Fruit fly (Drosophila melanogaster): ENCODE results near the gene Nmd3.

Nmd3 gene

DNA sequence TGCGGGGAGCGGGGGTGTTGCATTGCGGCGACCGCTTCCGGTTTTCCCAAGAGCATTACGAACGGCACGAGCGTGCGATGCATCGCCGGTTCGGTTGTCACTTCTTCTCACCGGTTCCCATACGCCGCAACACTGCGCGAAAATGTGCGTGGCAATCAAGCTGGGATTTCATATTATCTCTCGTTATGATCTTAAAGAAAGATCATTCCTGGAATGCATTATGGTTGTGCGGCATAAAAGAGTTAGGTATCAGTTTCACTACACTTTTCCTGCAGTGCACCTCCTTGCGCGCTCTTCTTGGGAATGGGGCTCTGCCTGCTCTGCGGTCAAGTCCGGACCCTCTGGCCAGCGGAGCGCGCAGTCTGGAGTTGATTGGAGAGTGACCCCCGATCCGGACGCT is 18.3 kb downstream of the Nmd3 start (continued):
- peak; percentile 53 for TF ChIP-seq CG10979 (tag; optimal IDR thresholded peaks at IDR 0.05)
- no peak for TF ChIP-seq CG9215 (GFP tag; IDR thresholded peaks at IDR 0.05)
- no peak for TF ChIP-seq Gsc (GFP tag; IDR thresholded peaks at IDR 0.05)
- peak; percentile 53 for TF ChIP-seq CG17802 (tag; optimal IDR thresholded peaks at IDR 0.05)
- TF ChIP-seq CG30403 (GFP tag; optimal IDR thresholded peaks at IDR 0.05), result peak; percentile 43
- TF ChIP-seq CG32532 (GFP tag; IDR thresholded peaks at IDR 0.05), result 0 out of 2 replicates have a peak, but pooled peaks have one; percentile 5
- peak; percentile 43 for TF ChIP-seq Mes4 (GFP tag; optimal IDR thresholded peaks at IDR 0.05)
- peak; percentile 74 for TF ChIP-seq vvl (GFP tag; IDR thresholded peaks at IDR 0.05)
- peak; percentile 35 for TF ChIP-seq CG2678 (tag; optimal IDR thresholded peaks at IDR 0.05)
- no peak for TF ChIP-seq pzg (GFP tag; optimal IDR thresholded peaks at IDR 0.05)
- TF ChIP-seq Ssrp (tag; optimal IDR thresholded peaks at IDR 0.05), result peak; percentile 49
- TF ChIP-seq maf-S (GFP tag; optimal IDR thresholded peaks at IDR 0.05), result no peak

DNA sequence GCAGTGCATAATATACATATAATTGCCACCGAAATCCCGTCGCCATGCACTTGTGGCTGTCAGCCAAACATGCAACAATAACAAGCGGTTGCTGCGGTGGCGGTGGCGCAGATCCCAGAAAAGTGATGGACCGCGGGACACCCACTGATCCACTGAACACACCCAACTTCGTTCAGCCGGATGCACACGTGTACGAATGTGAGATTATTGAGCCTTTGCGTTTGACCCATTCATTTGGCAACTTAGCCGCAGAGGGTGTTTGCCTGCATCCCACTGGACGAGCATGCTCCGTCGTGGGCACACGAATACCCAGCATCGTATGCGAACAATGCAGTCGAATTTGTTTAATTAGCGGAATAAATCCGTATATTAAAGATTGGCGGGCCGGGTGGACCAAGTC is 19.1 kb downstream of the Nmd3 start:
- TF ChIP-seq al (GFP tag; IDR thresholded peaks at IDR 0.05), result no peak
- no peak for TF ChIP-seq CG8290 (GFP tag; optimal IDR thresholded peaks at IDR 0.05)
- no peak for TF ChIP-seq CG8290 (tag; optimal IDR thresholded peaks at IDR 0.05)
- 0 out of 3 replicates have a peak, but pooled peaks have one; percentile 41 for TF ChIP-seq CG3726 (GFP tag; IDR thresholded peaks at IDR 0.05)
- no peak for TF ChIP-seq Sin3A (optimal IDR thresholded peaks at IDR 0.05)
- no peak for TF ChIP-seq sens (GFP tag)
- no peak for TF ChIP-seq bcd (GFP tag; optimal IDR thresholded peaks at IDR 0.05)
- TF ChIP-seq CG13287 (GFP tag; IDR thresholded peaks at IDR 0.05; ENCODE audit: partially characterized antibody), result no peak
- TF ChIP-seq Ssrp (tag; optimal IDR thresholded peaks at IDR 0.05), result no peak
- no peak for TF ChIP-seq ash1 (GFP tag; optimal IDR thresholded peaks at IDR 0.05)
- peak; percentile 46 for TF ChIP-seq Ets65A (GFP tag)
- no peak for TF ChIP-seq CG14710 (tag; optimal IDR thresholded peaks at IDR 0.05)
- peak; percentile 81 for TF ChIP-seq Drgx (GFP tag; IDR thresholded peaks at IDR 0.05)
- TF ChIP-seq BEAF-32 (GFP tag; optimal IDR thresholded peaks at IDR 0.05), result no peak
- TF ChIP-seq ssp (GFP tag; IDR thresholded peaks at IDR 0.05), result no peak
- no peak for TF ChIP-seq CG7271 (tag; optimal IDR thresholded peaks at IDR 0.05)
- TF ChIP-seq nmo (GFP tag; optimal IDR thresholded peaks at IDR 0.05), result no peak
- TF ChIP-seq CG1603 (tag; optimal IDR thresholded peaks at IDR 0.05), result peak; percentile 9

DNA sequence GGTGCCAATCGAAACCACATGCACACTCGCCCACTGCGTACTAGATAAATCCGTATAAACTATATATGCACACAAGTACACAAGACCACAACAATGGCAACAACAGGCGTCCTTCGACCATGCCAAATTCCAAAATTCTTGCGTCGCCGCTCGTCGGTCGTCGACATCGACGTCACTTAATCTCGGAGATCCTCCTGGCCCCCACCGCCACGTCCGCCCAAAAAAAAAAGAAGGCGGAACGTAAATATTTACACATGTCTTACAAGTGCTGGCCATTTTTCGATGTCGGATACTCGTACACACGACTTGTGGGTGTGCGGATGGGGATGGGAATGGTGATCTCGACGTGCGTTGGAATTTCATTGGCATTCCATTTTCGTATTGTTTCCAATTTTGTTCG is 21.1 kb downstream of the Nmd3 start:
- TF ChIP-seq CG10543 (GFP tag; optimal IDR thresholded peaks at IDR 0.05) (peak; percentile 41), CG12769 (tag; optimal IDR thresholded peaks at IDR 0.05) (peak; percentile 45), Lhr (GFP tag; optimal IDR thresholded peaks at IDR 0.05) (no peak), eyg (GFP tag; optimal IDR thresholded peaks at IDR 0.05) (no peak), CG2202 (tag; optimal IDR thresholded peaks at IDR 0.05) (no peak), sd (tag; optimal IDR thresholded peaks at IDR 0.05) (peak; percentile 98), ftz-f1 (GFP tag; optimal IDR thresholded peaks at IDR 0.05) (peak; percentile 22)

DNA sequence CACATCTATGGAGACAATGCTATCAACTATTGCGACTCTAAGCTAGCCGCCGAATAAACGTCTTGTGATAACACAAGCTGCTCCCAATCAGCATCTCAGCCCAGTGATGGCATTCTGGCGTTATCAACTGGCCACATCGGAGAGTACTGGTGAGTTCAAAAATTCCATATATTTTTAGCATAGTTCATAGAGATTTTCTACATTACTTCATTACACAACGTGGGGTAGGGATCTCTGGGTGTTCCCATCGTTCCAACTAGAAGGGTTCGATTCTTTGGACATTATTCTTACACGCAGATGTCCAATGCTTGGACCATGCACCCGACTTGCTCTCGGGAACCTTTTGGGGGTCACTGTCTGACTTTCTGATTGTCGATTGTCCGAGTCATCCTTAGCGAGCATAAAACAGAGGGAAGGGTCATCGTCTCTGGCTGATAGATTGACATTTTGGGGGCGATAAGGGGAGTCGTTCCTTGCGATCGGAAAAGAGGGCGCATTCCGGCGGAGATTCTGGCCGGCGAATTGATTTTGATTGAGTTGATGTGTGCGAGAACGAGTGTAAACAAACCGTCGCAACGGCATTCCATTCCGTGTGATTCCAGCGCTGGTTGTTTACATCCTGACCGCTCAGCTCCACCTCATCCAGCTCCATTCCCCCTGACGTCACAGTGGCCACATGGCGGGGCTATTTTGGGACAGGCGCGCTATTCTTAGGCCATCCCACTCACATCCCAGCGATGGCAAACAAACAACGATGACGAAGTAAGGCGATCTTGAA is 22.1 kb downstream of the Nmd3 start, which contains the start of the genes Cyp4d1 and CG3630:
TSS of gene Cyp4d1 (minus strand) at position 51 of the 778 bp plus-strand sequence.
TSS of gene CG3630 (plus strand) at position 67 of the 778 bp plus-strand sequence.
- TF ChIP-seq Pdp1 (GFP tag; optimal IDR thresholded peaks at IDR 0.05) (peak in 1 of 2 experiments; percentile 56), stwl (tag; optimal IDR thresholded peaks at IDR 0.05) (no peak), Hr78 (GFP tag; optimal IDR thresholded peaks at IDR 0.05) (peak in 1 of 2 experiments; percentile 14), CG34376 (GFP tag; optimal IDR thresholded peaks at IDR 0.05) (peak; percentile 12), CG10979 (tag; optimal IDR thresholded peaks at IDR 0.05) (no peak), chinmo (GFP tag; IDR thresholded peaks at IDR 0.05; ENCODE audit: partially characterized antibody) (0 out of 4 replicates have a peak, but pooled peaks have one; percentile 11), CG12769 (tag; optimal IDR thresholded peaks at IDR 0.05) (peak; percentile 86), NK7.1 (GFP tag; optimal IDR thresholded peaks at IDR 0.05) (no peak), sr (GFP tag; IDR thresholded peaks at IDR 0.05) (0 out of 3 replicates have a peak, but pooled peaks have one; percentile 11), sd (tag; optimal IDR thresholded peaks at IDR 0.05) (peak; percentile 77)

All from whole organism, embryonic.